Worm (Caenorhabditis elegans) whole organism, L2 larva: ENCODE data around the gene bed-1.

Experiments
- ZK546.5 ChIP-seq: sonication (generic microtip); optimal IDR thresholded peaks from 2 replicates; lab custom pipeline; 2017; ENCODE audit warnings: missing biosample characterization, missing genetic modification characterization
- aly-2 ChIP-seq: fragments of 150-350 bp; optimal IDR thresholded peaks from 2 replicates; lab custom pipeline; 2014; ENCODE audit warnings: missing biosample characterization, missing genetic modification characterization
- elt-3 ChIP-seq: sonication (generic microtip); optimal IDR thresholded peaks from 2 replicates; lab custom pipeline; 2017; ENCODE audit warnings: missing biosample characterization, missing genetic modification characterization
- fos-1 ChIP-seq: fragments of 150-350 bp; optimal IDR thresholded peaks from 2 replicates; lab custom pipeline; 2014; ENCODE audit warnings: missing biosample characterization, missing genetic modification characterization
- lin-11 ChIP-seq: fragments of 150-350 bp; sonication (generic microtip); optimal IDR thresholded peaks from 2 replicates; lab custom pipeline; 2014; ENCODE audit warnings: missing biosample characterization, missing genetic modification characterization, inconsistent platforms, mixed read lengths
- lin-13 ChIP-seq: fragments of 150-350 bp; optimal IDR thresholded peaks from 2 replicates; lab custom pipeline; 2014; ENCODE audit warnings: missing biosample characterization, missing genetic modification reagents, missing genetic modification characterization
- lin-39 ChIP-seq: fragments of 150-350 bp; optimal IDR thresholded peaks from 2 replicates; lab custom pipeline; 2014; ENCODE audit warnings: missing biosample characterization, missing genetic modification reagents, missing genetic modification characterization
- nhr-11 ChIP-seq: fragments of 150-350 bp; optimal IDR thresholded peaks from 2 replicates; lab custom pipeline; 2014; ENCODE audit warnings: missing biosample characterization, missing genetic modification characterization
- nhr-237 ChIP-seq: fragments of 150-350 bp; optimal IDR thresholded peaks from 2 replicates; lab custom pipeline; 2014; ENCODE audit warnings: missing biosample characterization, missing genetic modification characterization
- unc-39 ChIP-seq: fragments of 150-350 bp; optimal IDR thresholded peaks from 2 replicates; lab custom pipeline; 2014; ENCODE audit warnings: missing biosample characterization, missing genetic modification characterization
- unc-62 ChIP-seq: fragments of 150-350 bp; optimal IDR thresholded peaks from 2 replicates; lab custom pipeline; 2014; ENCODE audit warnings: missing biosample characterization, missing genetic modification reagents, missing genetic modification characterization
- ztf-11 ChIP-seq: sonication (generic microtip); optimal IDR thresholded peaks from 2 replicates; lab custom pipeline; 2017; ENCODE audit warnings: missing biosample characterization, missing genetic modification characterization

ce11 chrV:19148350-19148749, 23.6 kb upstream of the bed-1 start:
- TF ChIP-seq unc-62 (GFP tag; lab: Kevin White, UChicago) (no peak), aly-2 (tag; lab: Kevin White, UChicago) (no peak), ztf-11 (tag; lab: Kevin White, UChicago) (no peak), nhr-237 (tag; lab: Kevin White, UChicago) (no peak), unc-39 (tag; lab: Kevin White, UChicago) (no peak), fos-1 (tag; lab: Kevin White, UChicago) (no peak), ZK546.5 (tag; lab: Kevin White, UChicago) (no peak), lin-13 (GFP tag; lab: Kevin White, UChicago) (no peak), nhr-11 (no peak), elt-3 (tag; lab: Kevin White, UChicago) (no peak), lin-11 (no peak), lin-39 (no peak)
